Fruit fly (Drosophila melanogaster): ENCODE results near the gene CG12483.

CG12483 gene

DNA sequence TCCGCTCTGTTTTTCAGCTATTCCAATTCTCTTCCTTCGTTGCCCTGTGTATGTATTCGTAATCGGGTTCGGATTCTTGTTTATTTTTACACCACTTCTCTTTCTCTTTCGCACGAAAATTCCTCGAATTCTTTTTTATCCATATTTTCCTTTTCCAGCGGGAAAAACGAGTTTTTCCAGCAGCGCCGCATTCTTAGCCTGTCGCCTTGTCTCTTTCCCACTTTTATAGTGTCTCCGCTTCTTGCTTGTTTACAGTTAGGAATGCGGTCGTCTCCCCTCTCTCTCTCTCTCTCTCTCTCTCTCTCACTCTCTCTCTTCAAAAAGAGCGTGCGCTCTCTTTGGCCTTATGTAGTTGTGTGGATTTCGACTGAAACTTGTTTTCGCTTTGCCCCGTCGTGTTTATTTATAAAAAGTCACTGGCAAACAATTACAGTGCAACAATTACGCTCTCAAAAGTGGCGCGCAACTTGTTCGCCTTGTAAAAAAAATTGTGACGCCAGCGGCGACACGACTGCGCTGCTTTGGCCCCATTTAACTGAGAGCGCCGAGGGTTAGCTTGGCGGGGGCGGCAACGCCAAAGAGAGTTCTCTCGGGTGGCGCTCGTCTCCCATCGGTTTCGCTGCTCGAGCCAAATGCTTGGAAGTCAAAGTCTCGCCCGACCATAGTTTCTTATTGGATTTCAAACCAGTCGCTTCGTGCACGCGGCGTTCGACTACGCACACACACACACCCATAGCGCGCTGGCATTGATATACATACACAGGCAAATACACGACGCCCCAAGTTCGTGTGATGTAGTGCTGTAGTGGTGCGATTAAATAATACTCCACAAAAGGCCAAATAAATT, 33.2 kb upstream of the CG12483 start (continued):
- peak; percentile 94 for TF ChIP-seq CG5180 (GFP tag; optimal IDR thresholded peaks at IDR 0.05)
- TF ChIP-seq CG4424 (GFP tag; optimal IDR thresholded peaks at IDR 0.05) = peak; percentile 14
- TF ChIP-seq Adf1 (GFP tag; IDR thresholded peaks at IDR 0.05) = peak; percentile 98
- no peak for TF ChIP-seq CG12104 (GFP tag; optimal IDR thresholded peaks at IDR 0.05)
- TF ChIP-seq danr (GFP tag; IDR thresholded peaks at IDR 0.05) = no peak
- peak; percentile 48 for TF ChIP-seq CG8089 (GFP tag; optimal IDR thresholded peaks at IDR 0.05)
- peak; percentile 11; the same call in 1 of the 2 replicates for TF ChIP-seq CG14014 (GFP tag; IDR thresholded peaks at IDR 0.05)
- TF ChIP-seq CG6813 (GFP tag; optimal IDR thresholded peaks at IDR 0.05) = peak; percentile 29
- TF ChIP-seq corto (GFP tag; optimal IDR thresholded peaks at IDR 0.05) = no peak
- TF ChIP-seq wdn (GFP tag; IDR thresholded peaks at IDR 0.05) = no peak; the same call in 1 of the 2 replicates
- peak; percentile 52 for TF ChIP-seq caup (GFP tag; optimal IDR thresholded peaks at IDR 0.05; ENCODE audit: severe bottlenecking)
- TF ChIP-seq CG17361 (GFP tag; IDR thresholded peaks at IDR 0.05) = no peak
- TF ChIP-seq Mrtf (GFP tag; IDR thresholded peaks at IDR 0.05) = no peak
- TF ChIP-seq Hand (GFP tag; optimal IDR thresholded peaks at IDR 0.05) = peak; percentile 57
- no peak for TF ChIP-seq dmrt11E (tag; optimal IDR thresholded peaks at IDR 0.05)
- no peak for TF ChIP-seq Camta (GFP tag; optimal IDR thresholded peaks at IDR 0.05)
- TF ChIP-seq Hey (tag; optimal IDR thresholded peaks at IDR 0.05) = peak; percentile 55
- TF ChIP-seq al (GFP tag; IDR thresholded peaks at IDR 0.05) = no peak
- TF ChIP-seq otp (GFP tag; IDR thresholded peaks at IDR 0.05) = no peak; the same call in 1 of the 3 replicates
- no peak for TF ChIP-seq tx (GFP tag; optimal IDR thresholded peaks at IDR 0.05)
- no peak for TF ChIP-seq Chrac-16 (GFP tag; optimal IDR thresholded peaks at IDR 0.05)
- TF ChIP-seq CG4617 (GFP tag; optimal IDR thresholded peaks at IDR 0.05; ENCODE audit: borderline replicate concordance) = no peak
- TF ChIP-seq mam (GFP tag; optimal IDR thresholded peaks at IDR 0.05) = no peak
- TF ChIP-seq Xrp1 (GFP tag; IDR thresholded peaks at IDR 0.05) = peak; percentile 5; the same call in 1 of the 2 replicates
- TF ChIP-seq CG3838 (GFP tag; optimal IDR thresholded peaks at IDR 0.05) = peak; percentile 81
- no peak for TF ChIP-seq CG11696 (GFP tag; IDR thresholded peaks at IDR 0.05)
- TF ChIP-seq Tbp (GFP tag; optimal IDR thresholded peaks at IDR 0.05) = no peak
- TF ChIP-seq CG8765 (GFP tag; IDR thresholded peaks at IDR 0.05) = no peak
- no peak for TF ChIP-seq bowl (GFP tag; IDR thresholded peaks at IDR 0.05)
- TF ChIP-seq vvl (GFP tag; IDR thresholded peaks at IDR 0.05) = peak; percentile 38; the same call in 1 of the 2 replicates
- peak; percentile 22 for TF ChIP-seq CG15601 (tag; optimal IDR thresholded peaks at IDR 0.05)
- TF ChIP-seq Atf-2 (GFP tag; optimal IDR thresholded peaks at IDR 0.05) = no peak
- no peak for TF ChIP-seq Sin3A (optimal IDR thresholded peaks at IDR 0.05)
- TF ChIP-seq Antp (GFP tag; optimal IDR thresholded peaks at IDR 0.05) = no peak
- no peak for TF ChIP-seq Rx (GFP tag; IDR thresholded peaks at IDR 0.05)
- TF ChIP-seq Fer1 (GFP tag; optimal IDR thresholded peaks at IDR 0.05) = peak; percentile 79
- no peak for TF ChIP-seq CG15073 (GFP tag; optimal IDR thresholded peaks at IDR 0.05)
- peak; percentile 39 for TF ChIP-seq Sox100B (GFP tag; optimal IDR thresholded peaks at IDR 0.05)
- peak; percentile 91 for TF ChIP-seq Med (GFP tag)
- peak; percentile 48 for TF ChIP-seq CG12299 (tag; optimal IDR thresholded peaks at IDR 0.05)
- no peak for TF ChIP-seq YL-1 (GFP tag; optimal IDR thresholded peaks at IDR 0.05)
- peak; percentile 23 for TF ChIP-seq Dp (GFP tag; optimal IDR thresholded peaks at IDR 0.05)
- TF ChIP-seq scrt (GFP tag; optimal IDR thresholded peaks at IDR 0.05) = peak; percentile 44
- no peak for TF ChIP-seq sc (optimal IDR thresholded peaks at IDR 0.05)
- no peak for TF ChIP-seq sc (GFP tag; optimal IDR thresholded peaks at IDR 0.05)
- TF ChIP-seq CG8290 (GFP tag; optimal IDR thresholded peaks at IDR 0.05) = no peak
- TF ChIP-seq CG8290 (tag; optimal IDR thresholded peaks at IDR 0.05) = peak in 1 of 2 experiments; percentile 73
- no peak for TF ChIP-seq CkIIα-i1 (GFP tag; IDR thresholded peaks at IDR 0.05)
- no peak for TF ChIP-seq CG17802 (tag; optimal IDR thresholded peaks at IDR 0.05)
- TF ChIP-seq CG3065 (GFP tag; optimal IDR thresholded peaks at IDR 0.05) = no peak
- TF ChIP-seq bab2 (GFP tag; optimal IDR thresholded peaks at IDR 0.05) = no peak

Measured in whole organism, embryonic.